Worm (Caenorhabditis elegans) whole organism, L1 larva: ENCODE measurements around the gene EGAP1.5.

Source experiments
- alr-1 ChIP-seq: fragments of 200-800 bp; sonication (Bioruptor generic); optimal IDR thresholded peaks from 2 replicates; lab custom pipeline; 2018; ENCODE audit warnings: borderline replicate concordance, mild to moderate bottlenecking, missing genetic modification characterization, missing compliant biosample characterization
- aly-2 ChIP-seq: fragments of 150-350 bp; optimal IDR thresholded peaks from 2 replicates; lab custom pipeline; 2014; ENCODE audit warnings: missing biosample characterization, missing genetic modification characterization
- dsc-1 ChIP-seq: sonication (generic microtip); optimal IDR thresholded peaks from 2 replicates; lab custom pipeline; 2016; ENCODE audit warnings: mild to moderate bottlenecking, missing genetic modification characterization, missing compliant biosample characterization
- egl-27 ChIP-seq, 2 experiments: fragments of 150-350 bp in 1 of 2; sonication (generic microtip); optimal IDR thresholded peaks; 3 replicates each; lab custom pipeline; 2017 to 2018; ENCODE audit warnings: missing biosample characterization in 2 of 2, missing genetic modification characterization in 2 of 2, missing genetic modification reagents in 2 of 2
- fkh-10 ChIP-seq: sonication (generic microtip); optimal IDR thresholded peaks from 2 replicates; lab custom pipeline; 2017; ENCODE audit warnings: missing biosample characterization, missing genetic modification reagents, missing genetic modification characterization
- lin-39 ChIP-seq: fragments of 150-350 bp; optimal IDR thresholded peaks from 2 replicates; lab custom pipeline; 2014; ENCODE audit warnings: missing biosample characterization, missing genetic modification reagents, missing genetic modification characterization
- mep-1 ChIP-seq: fragments of 150-350 bp; optimal IDR thresholded peaks from 2 replicates; lab custom pipeline; 2014; ENCODE audit warnings: missing biosample characterization, missing genetic modification characterization
- pag-3 ChIP-seq: sonication (generic microtip); optimal IDR thresholded peaks from 2 replicates; lab custom pipeline; 2017; ENCODE audit warnings: missing genetic modification characterization, mild to moderate bottlenecking, missing compliant biosample characterization, antibody characterized with exemption, borderline replicate concordance; ENCODE audit not compliant: insufficient read depth
- snpc-4 ChIP-seq: fragments of 150-350 bp; optimal IDR thresholded peaks from 2 replicates; lab custom pipeline; 2014; ENCODE audit warnings: missing biosample characterization, missing genetic modification characterization
- unc-62 ChIP-seq: fragments of 150-350 bp; optimal IDR thresholded peaks from 2 replicates; lab custom pipeline; 2014; ENCODE audit warnings: missing biosample characterization, missing genetic modification reagents, missing genetic modification characterization
- vab-15 ChIP-seq: sonication (generic microtip); optimal IDR thresholded peaks from 2 replicates; lab custom pipeline; 2017; ENCODE audit warnings: missing genotype, mild to moderate bottlenecking, missing genetic modification characterization, missing compliant biosample characterization
- ztf-11 ChIP-seq, 2 experiments: sonication (generic microtip); optimal IDR thresholded peaks; 2 replicates each; lab custom pipeline; 2016 to 2017; ENCODE audit warnings: missing genetic modification characterization in 2 of 2, missing biosample characterization in 1 of 2, missing compliant biosample characterization in 1 of 2

- TF ChIP-seq unc-62 (GFP tag; lab: Kevin White, UChicago) (no peak), dsc-1 (tag; lab: Kevin White, UChicago) (no peak), ztf-11 (tag; optimal IDR thresholded peaks at IDR 0.05; lab: Kevin White, UChicago) (no peak), alr-1 (no peak), lin-39 (tag; lab: Kevin White, UChicago) (no peak), fkh-10 (GFP tag; lab: Kevin White, UChicago) (no peak), egl-27 (tag; optimal IDR thresholded peaks at IDR 0.05; lab: Kevin White, UChicago) (no peak), snpc-4 (tag; lab: Kevin White, UChicago) (no peak), mep-1 (tag; lab: Kevin White, UChicago) (no peak), vab-15 (tag; lab: Kevin White, UChicago) (no peak), aly-2 (no peak), pag-3 (no peak)
These were observed 44.6 kb upstream of the EGAP1.5 start, which contains the start of gene C28H8.7 for ce11 chrIII:5886893-5887292.
